Fruit fly (Drosophila melanogaster) Kc167 (cell line): ENCODE results near the gene CG7514.

Source experiments
- insv ChIP-seq: fragments of >200 bp; optimal IDR thresholded peaks from 3 replicates; lab custom pipeline; 2018; ENCODE audit warnings: missing external identifiers
- psq ChIP-seq: fragments of >200 bp; optimal IDR thresholded peaks from 2 replicates; lab custom pipeline; 2017; ENCODE audit warnings: missing external identifiers

DNA sequence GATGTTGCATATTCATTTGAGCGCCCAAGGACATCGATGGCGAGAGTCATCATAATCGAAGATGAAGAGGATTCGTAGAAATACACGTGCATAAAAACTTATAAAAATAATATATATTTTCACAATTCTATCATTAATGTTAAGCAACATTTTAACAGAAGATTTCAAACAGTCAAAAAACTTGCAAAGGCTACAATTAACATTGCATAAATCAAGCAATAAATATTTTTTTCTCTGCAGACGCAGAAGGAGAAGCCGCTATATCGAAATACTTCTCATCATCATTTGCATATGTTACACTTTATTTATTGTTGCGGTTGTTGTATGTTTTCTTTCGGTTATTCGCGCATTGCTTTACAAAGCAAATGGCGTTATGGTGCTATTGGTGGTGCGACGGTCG is 13.4 kb upstream of the CG7514 start:
- TF ChIP-seq insv (lab: Kevin White, UChicago) = no peak
- no peak for TF ChIP-seq psq (lab: Kevin White, UChicago)
